Worm (Caenorhabditis elegans) whole organism, L4 larva: Measurements from ENCODE around the gene ZC302.3.

ENCODE experiments used
- ceh-44 ChIP-seq: fragments of 200-800 bp; sonication (Bioruptor generic); IDR thresholded peaks from 2 replicates; pipeline ENCODE4 v1.3.6; 2022; ENCODE audit warnings: missing genetic modification reagents, missing genetic modification characterization, missing compliant biosample characterization
- daf-8 ChIP-seq: fragments of 200-800 bp; sonication (Bioruptor generic); IDR thresholded peaks from 2 replicates; pipeline ENCODE4 v1.3.6; 2022; ENCODE audit warnings: missing genetic modification characterization, missing compliant biosample characterization
- fkh-10 ChIP-seq: fragments of 150-350 bp; optimal IDR thresholded peaks from 2 replicates; lab custom pipeline; 2014; ENCODE audit warnings: missing biosample characterization, missing genetic modification reagents, missing genetic modification characterization
- gei-8 ChIP-seq: fragments of 200-800 bp; sonication (Bioruptor generic); optimal IDR thresholded peaks from 2 replicates; lab custom pipeline; 2018; ENCODE audit warnings: mild to moderate bottlenecking, missing genetic modification characterization, missing compliant biosample characterization
- hlh-11 ChIP-seq: fragments of 200-800 bp; sonication (Bioruptor generic); optimal IDR thresholded peaks from 2 replicates; lab custom pipeline; 2018; ENCODE audit warnings: mild to moderate bottlenecking, missing genetic modification characterization, missing compliant biosample characterization
- lin-13 ChIP-seq: fragments of 150-350 bp; optimal IDR thresholded peaks from 2 replicates; lab custom pipeline; 2014; ENCODE audit warnings: missing biosample characterization, missing genetic modification reagents, missing genetic modification characterization
- mep-1 ChIP-seq: fragments of 150-350 bp; sonication (generic microtip); optimal IDR thresholded peaks from 3 replicates; lab custom pipeline; 2014; ENCODE audit warnings: missing biosample characterization, missing genetic modification characterization
- nhr-237 ChIP-seq: sonication (generic microtip); optimal IDR thresholded peaks from 2 replicates; lab custom pipeline; 2017; ENCODE audit warnings: missing biosample characterization, missing genetic modification characterization
- nhr-6 ChIP-seq: fragments of 150-350 bp; optimal IDR thresholded peaks from 2 replicates; lab custom pipeline; 2014; ENCODE audit warnings: missing biosample characterization, missing genetic modification characterization
- snpc-1.2 ChIP-seq: fragments of 200-800 bp; sonication (Bioruptor generic); IDR thresholded peaks from 2 replicates; pipeline ENCODE4 v1.3.6; 2022; ENCODE audit warnings: missing genetic modification reagents, missing genetic modification characterization, missing compliant biosample characterization
- snpc-4 ChIP-seq: fragments of 150-350 bp; optimal IDR thresholded peaks from 2 replicates; lab custom pipeline; 2014; ENCODE audit warnings: missing biosample characterization, missing genetic modification characterization
- unc-62 ChIP-seq, 3 experiments: fragments of 150-350 bp in 1 of 3; sonication (generic microtip); optimal IDR thresholded peaks in 2 of 3; peaks in 1 of 3; 1 replicate in 1 of 3; 2 replicates in 2 of 3; lab custom pipeline; 2014 to 2017; ENCODE audit warnings: missing biosample characterization in 3 of 3, missing genetic modification characterization in 3 of 3, missing genetic modification reagents in 3 of 3, missing genotype in 1 of 3

DNA sequence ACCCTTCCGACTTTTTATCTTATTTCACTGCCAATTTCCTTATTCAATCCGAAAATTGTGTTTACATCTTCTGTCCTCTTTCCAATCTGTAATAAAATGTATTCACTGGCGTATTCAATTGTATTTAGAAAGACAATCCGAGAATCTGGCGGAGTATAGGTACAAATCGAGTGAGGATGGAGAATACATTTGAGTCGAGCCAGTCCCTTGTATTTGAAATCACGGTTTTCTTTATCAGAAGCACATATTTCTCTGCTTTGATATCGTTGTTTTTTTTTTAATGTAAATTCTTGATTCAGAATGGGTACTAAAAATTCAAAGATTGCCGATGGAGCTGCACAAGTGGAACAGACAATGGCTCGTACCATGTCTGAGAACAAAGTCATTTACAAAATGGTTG, 22.8 kb upstream of the ZC302.3 start, which contains the start of gene ocr-1:
- no peak for TF ChIP-seq unc-62 (GFP tag; optimal IDR thresholded peaks at IDR 0.05 in 1 of 2; lab: Kevin White, UChicago)
- no peak for TF ChIP-seq unc-62 (tag; optimal IDR thresholded peaks at IDR 0.05; lab: Kevin White, UChicago)
- TF ChIP-seq nhr-6 (tag; lab: Kevin White, UChicago): no peak
- no peak for TF ChIP-seq mep-1
- TF ChIP-seq ceh-44 (GFP tag; lab: Robert Waterston, UW): no peak
- TF ChIP-seq daf-8: no peak
- no peak for TF ChIP-seq hlh-11 (tag; lab: Kevin White, UChicago)
- no peak for TF ChIP-seq snpc-1.2 (GFP tag; lab: Robert Waterston, UW)
- no peak for TF ChIP-seq nhr-237 (tag; lab: Kevin White, UChicago)
- TF ChIP-seq lin-13 (GFP tag; lab: Kevin White, UChicago): no peak
- no peak for TF ChIP-seq gei-8 (GFP tag; lab: Kevin White, UChicago)
- no peak for TF ChIP-seq snpc-4 (tag; lab: Kevin White, UChicago)
- no peak for TF ChIP-seq fkh-10
